Worm (Caenorhabditis elegans) whole organism, mixed stage, embryonic: Measurements from ENCODE around the gene plpp-1.1.

Experiments
- ceh-39 ChIP-seq: fragments of 150-350 bp; optimal IDR thresholded peaks from 2 replicates; lab custom pipeline; 2014; ENCODE audit warnings: missing biosample characterization, missing genetic modification characterization
- elt-3 ChIP-seq: fragments of 150-350 bp; optimal IDR thresholded peaks from 2 replicates; lab custom pipeline; 2014; ENCODE audit warnings: missing biosample characterization, missing genetic modification characterization
- sptf-1 ChIP-seq: sonication (generic microtip); optimal IDR thresholded peaks from 2 replicates; lab custom pipeline; 2017; ENCODE audit warnings: mild to moderate bottlenecking, missing genetic modification characterization, moderate library complexity, missing compliant biosample characterization
- unc-62 ChIP-seq: fragments of 150-350 bp; optimal IDR thresholded peaks from 2 replicates; lab custom pipeline; 2014; ENCODE audit warnings: missing biosample characterization, missing genetic modification reagents, missing genetic modification characterization

ce11 chrII:3922696-3923095 is 5.1 kb downstream of the plpp-1.1 start:
- no peak for TF ChIP-seq sptf-1 (tag; lab: Kevin White, UChicago)
- TF ChIP-seq elt-3 (tag; lab: Kevin White, UChicago): no peak
- no peak for TF ChIP-seq ceh-39
- no peak for TF ChIP-seq unc-62
